Worm (Caenorhabditis elegans): ENCODE measurements around the gene mltn-8.

mltn-8 gene

ce11 chrV:415072-415471 is 35.0 kb upstream of the mltn-8 start (continued):
- TF ChIP-seq Y105C5A.15 (GFP tag; IDR thresholded peaks at IDR 0.05): no peak

ce11 chrV:414630-415029 is 34.5 kb upstream of the mltn-8 start, which contains the start of gene dod-19:
TSS of gene dod-19 (minus strand) at chrV:414759.
- TF ChIP-seq dmd-8 (GFP tag; IDR thresholded peaks at IDR 0.05): no peak
- peak; percentile 57 for TF ChIP-seq dmd-6 (GFP tag; IDR thresholded peaks at IDR 0.05)
- peak; percentile 79 for TF ChIP-seq pqm-1 (tag; optimal IDR thresholded peaks at IDR 0.05)

- TF ChIP-seq madf-9 (GFP tag; conservative IDR thresholded peaks at IDR 0.05): no peak
- peak; percentile 95 for TF ChIP-seq aha-1 (tag)
- no peak for TF ChIP-seq unc-62 (GFP tag; optimal IDR thresholded peaks at IDR 0.05 in 1 of 2)
- no peak for TF ChIP-seq unc-62 (tag; optimal IDR thresholded peaks at IDR 0.05)
Measured at ce11 chrV:412820-413219, 32.7 kb upstream of the mltn-8 start.

- TF ChIP-seq spr-3 (GFP tag; optimal IDR thresholded peaks at IDR 0.05) (no peak), mdl-1 (tag; optimal IDR thresholded peaks at IDR 0.05) (no peak), ceh-20 (GFP tag; IDR thresholded peaks at IDR 0.05) (no peak), madf-5 (GFP tag; IDR thresholded peaks at IDR 0.05) (no peak), ztf-11 (tag; optimal IDR thresholded peaks at IDR 0.05) (no peak), vab-7 (GFP tag; IDR thresholded peaks at IDR 0.05) (no peak), ces-1 (GFP tag; optimal IDR thresholded peaks at IDR 0.05) (no peak), set-16 (GFP tag; IDR thresholded peaks at IDR 0.05) (no peak), dmd-9 (GFP tag; IDR thresholded peaks at IDR 0.05) (no peak), duxl-1 (tag; optimal IDR thresholded peaks at IDR 0.05; ENCODE audit: poor library complexity) (no peak)
Measured at ce11 chrV:404210-404669, 24.2 kb upstream of the mltn-8 start, which contains the start of gene nhr-252. TSS of gene nhr-252 (plus strand) at chrV:404619.

- TF ChIP-seq lin-39 (tag; optimal IDR thresholded peaks at IDR 0.05): no peak
- no peak for TF ChIP-seq ama-1 (optimal IDR thresholded peaks at IDR 0.05)
- TF ChIP-seq ZK546.5 (tag; optimal IDR thresholded peaks at IDR 0.05): no peak
- TF ChIP-seq hlh-11 (tag; optimal IDR thresholded peaks at IDR 0.05): no peak
- no peak for TF ChIP-seq dve-1 (tag; optimal IDR thresholded peaks at IDR 0.05; ENCODE audit: insufficient read depth)
- TF ChIP-seq unc-39 (tag; optimal IDR thresholded peaks at IDR 0.05): no peak
- no peak for TF ChIP-seq tra-1 (GFP tag; IDR thresholded peaks at IDR 0.05)
- TF ChIP-seq aly-2 (tag; optimal IDR thresholded peaks at IDR 0.05): no peak
- no peak for TF ChIP-seq mdl-1 (tag; optimal IDR thresholded peaks at IDR 0.05)
- TF ChIP-seq nhr-111 (GFP tag; optimal IDR thresholded peaks at IDR 0.05): no peak
- TF ChIP-seq R02D3.7 (tag; optimal IDR thresholded peaks at IDR 0.05): no peak
- no peak for TF ChIP-seq nhr-102 (tag; optimal IDR thresholded peaks at IDR 0.05)
- TF ChIP-seq mdt-29 (GFP tag; IDR thresholded peaks at IDR 0.05): no peak
- no peak for TF ChIP-seq rbr-2 (tag; optimal IDR thresholded peaks at IDR 0.05)
- TF ChIP-seq dmd-9 (GFP tag; IDR thresholded peaks at IDR 0.05): no peak
- no peak for TF ChIP-seq jun-1 (tag; optimal IDR thresholded peaks at IDR 0.05)
- no peak for TF ChIP-seq madf-5 (GFP tag; IDR thresholded peaks at IDR 0.05)
- no peak for TF ChIP-seq attf-4 (tag; optimal IDR thresholded peaks at IDR 0.05)
- no peak for TF ChIP-seq madf-9 (GFP tag; conservative IDR thresholded peaks at IDR 0.05)
- no peak for TF ChIP-seq daf-12 (tag; optimal IDR thresholded peaks at IDR 0.05)
Measured at ce11 chrV:403028-403427, 22.9 kb upstream of the mltn-8 start, which contains the start of gene srh-62. TSS of gene srh-62 (minus strand) at chrV:403128.

- no peak for TF ChIP-seq nhr-41 (GFP tag; IDR thresholded peaks at IDR 0.05)
- peak in 1 of 2 experiments; percentile 11 for TF ChIP-seq unc-62 (GFP tag; optimal IDR thresholded peaks at IDR 0.05 in 1 of 2)
- TF ChIP-seq unc-62 (tag; optimal IDR thresholded peaks at IDR 0.05): no peak
Measured at ce11 chrV:399721-400120, 19.6 kb upstream of the mltn-8 start, which contains the start of gene scl-27. TSS of gene scl-27 (plus strand) at chrV:400021.
